Worm (Caenorhabditis elegans) whole organism, L1 larva: ENCODE data around the gene cdo-1.

Experiments
- C16A3.4 ChIP-seq: fragments of 150-350 bp; optimal IDR thresholded peaks from 2 replicates; lab custom pipeline; 2014; ENCODE audit warnings: missing biosample characterization, missing genetic modification characterization
- C34B4.2 ChIP-seq: sonication (generic microtip); optimal IDR thresholded peaks from 2 replicates; lab custom pipeline; 2017; ENCODE audit warnings: mild to moderate bottlenecking, missing genetic modification characterization, missing compliant biosample characterization
- aha-1 ChIP-seq: fragments of 150-350 bp; optimal IDR thresholded peaks from 2 replicates; lab custom pipeline; 2014; ENCODE audit warnings: missing biosample characterization, missing genetic modification characterization
- alr-1 ChIP-seq: fragments of 200-800 bp; sonication (Bioruptor generic); optimal IDR thresholded peaks from 2 replicates; lab custom pipeline; 2018; ENCODE audit warnings: borderline replicate concordance, mild to moderate bottlenecking, missing genetic modification characterization, missing compliant biosample characterization
- aly-2 ChIP-seq: fragments of 150-350 bp; optimal IDR thresholded peaks from 2 replicates; lab custom pipeline; 2014; ENCODE audit warnings: missing biosample characterization, missing genetic modification characterization
- ceh-63 ChIP-seq: fragments of 200-800 bp; sonication (Bioruptor generic); optimal IDR thresholded peaks from 2 replicates; lab custom pipeline; 2018; ENCODE audit warnings: mild to moderate bottlenecking, missing genetic modification characterization, missing compliant biosample characterization
- ceh-8 ChIP-seq: fragments of 200-800 bp; sonication (Bioruptor generic); optimal IDR thresholded peaks from 2 replicates; lab custom pipeline; 2018; ENCODE audit warnings: mild to moderate bottlenecking, missing genetic modification characterization, moderate library complexity, missing compliant biosample characterization
- ceh-82 ChIP-seq, 3 experiments: fragments of 150-350 bp in 1 of 3; sonication (generic microtip) in 2 of 3; optimal IDR thresholded peaks; 2 replicates each; lab custom pipeline; 2014 to 2017; ENCODE audit warnings: missing biosample characterization in 3 of 3, missing genetic modification characterization in 3 of 3
- ceh-90 ChIP-seq: sonication (generic microtip); optimal IDR thresholded peaks from 2 replicates; lab custom pipeline; 2016; ENCODE audit warnings: missing genetic modification characterization, missing compliant biosample characterization
- dsc-1 ChIP-seq: sonication (generic microtip); optimal IDR thresholded peaks from 2 replicates; lab custom pipeline; 2016; ENCODE audit warnings: mild to moderate bottlenecking, missing genetic modification characterization, missing compliant biosample characterization
- egl-13 ChIP-seq: sonication (generic microtip); optimal IDR thresholded peaks from 2 replicates; lab custom pipeline; 2016; ENCODE audit warnings: missing genotype, missing genetic modification reagents, missing genetic modification characterization, missing compliant biosample characterization
- fos-1 ChIP-seq: fragments of 150-350 bp; optimal IDR thresholded peaks from 2 replicates; lab custom pipeline; 2014; ENCODE audit warnings: missing biosample characterization, missing genetic modification characterization
- grh-1 ChIP-seq: fragments of 200-800 bp; sonication (Bioruptor generic); IDR thresholded peaks from 2 replicates; pipeline ENCODE4 v1.3.6; 2022; ENCODE audit warnings: missing genetic modification reagents, missing genetic modification characterization, missing compliant biosample characterization
- hlh-4 ChIP-seq: sonication (generic microtip); optimal IDR thresholded peaks from 2 replicates; lab custom pipeline; 2016; ENCODE audit warnings: mild to moderate bottlenecking, missing genetic modification characterization, missing compliant biosample characterization
- lin-13 ChIP-seq: fragments of 150-350 bp; optimal IDR thresholded peaks from 2 replicates; lab custom pipeline; 2014; ENCODE audit warnings: missing biosample characterization, missing genetic modification reagents, missing genetic modification characterization
- lin-14 ChIP-seq: fragments of 200-800 bp; sonication (Bioruptor generic); optimal IDR thresholded peaks from 2 replicates; lab custom pipeline; 2018; ENCODE audit warnings: mild to moderate bottlenecking, missing genetic modification characterization, moderate library complexity, missing compliant biosample characterization
- lin-35 ChIP-seq, 2 experiments: fragments of 150-350 bp; optimal IDR thresholded peaks; 2 replicates each; lab custom pipeline; 2014; ENCODE audit warnings: missing biosample characterization in 2 of 2, missing genetic modification characterization in 2 of 2, missing genetic modification reagents in 2 of 2
- lin-39 ChIP-seq: fragments of 150-350 bp; optimal IDR thresholded peaks from 2 replicates; lab custom pipeline; 2014; ENCODE audit warnings: missing biosample characterization, missing genetic modification reagents, missing genetic modification characterization
- mdl-1 ChIP-seq, 2 experiments: fragments of 150-350 bp; optimal IDR thresholded peaks; 2 replicates each; lab custom pipeline; 2014 to 2017; ENCODE audit warnings: missing biosample characterization in 2 of 2, missing genetic modification characterization in 2 of 2, inconsistent platforms in 1 of 2
- mep-1 ChIP-seq: fragments of 150-350 bp; optimal IDR thresholded peaks from 2 replicates; lab custom pipeline; 2014; ENCODE audit warnings: missing biosample characterization, missing genetic modification characterization
- nhr-28 ChIP-seq: fragments of 150-350 bp; optimal IDR thresholded peaks from 2 replicates; lab custom pipeline; 2014; ENCODE audit warnings: missing biosample characterization, missing genetic modification characterization
- nhr-47 ChIP-seq: sonication (generic microtip); optimal IDR thresholded peaks from 2 replicates; lab custom pipeline; 2016; ENCODE audit warnings: mild to moderate bottlenecking, missing genetic modification characterization, moderate library complexity, missing compliant biosample characterization
- nhr-71 ChIP-seq: sonication (generic microtip); optimal IDR thresholded peaks from 2 replicates; lab custom pipeline; 2016; ENCODE audit warnings: mild to moderate bottlenecking, missing genetic modification characterization, moderate library complexity, missing compliant biosample characterization
- nhr-85 ChIP-seq: sonication (generic microtip); peaks from one replicate; lab custom pipeline; 2016; ENCODE audit warnings: missing genetic modification characterization, inconsistent platforms, missing compliant biosample characterization
- nhr-90 ChIP-seq: sonication (generic microtip); optimal IDR thresholded peaks from 2 replicates; lab custom pipeline; 2016; ENCODE audit warnings: mild to moderate bottlenecking, missing genetic modification characterization, missing compliant biosample characterization; ENCODE audit not compliant: poor library complexity
- pag-3 ChIP-seq: sonication (generic microtip); optimal IDR thresholded peaks from 2 replicates; lab custom pipeline; 2017; ENCODE audit warnings: missing genetic modification characterization, mild to moderate bottlenecking, missing compliant biosample characterization, antibody characterized with exemption, borderline replicate concordance; ENCODE audit not compliant: insufficient read depth
- pax-3 ChIP-seq: fragments of 200-800 bp; sonication (Bioruptor generic); optimal IDR thresholded peaks from 2 replicates; lab custom pipeline; 2018; ENCODE audit warnings: mild to moderate bottlenecking, missing genetic modification characterization, moderate library complexity, missing compliant biosample characterization
- rnt-1 ChIP-seq: sonication (generic microtip); optimal IDR thresholded peaks from 2 replicates; lab custom pipeline; 2016; ENCODE audit warnings: mild to moderate bottlenecking, missing genetic modification characterization, moderate library complexity, missing compliant biosample characterization
- skn-1 ChIP-seq: fragments of 150-350 bp; optimal IDR thresholded peaks from 2 replicates; lab custom pipeline; 2014; ENCODE audit warnings: missing biosample characterization, missing genetic modification characterization
- snu-23 ChIP-seq: sonication (generic microtip); optimal IDR thresholded peaks from 2 replicates; lab custom pipeline; 2016; ENCODE audit warnings: missing genetic modification characterization, missing compliant biosample characterization
- sox-4 ChIP-seq: sonication (generic microtip); optimal IDR thresholded peaks from 2 replicates; lab custom pipeline; 2016; ENCODE audit warnings: missing genetic modification characterization, missing compliant biosample characterization
- sptf-1 ChIP-seq: fragments of 150-350 bp; optimal IDR thresholded peaks from 2 replicates; lab custom pipeline; 2014; ENCODE audit warnings: missing biosample characterization, missing genetic modification characterization
- tbx-2 ChIP-seq: sonication (generic microtip); optimal IDR thresholded peaks from 2 replicates; lab custom pipeline; 2016; ENCODE audit warnings: missing genetic modification characterization, missing compliant biosample characterization
- unc-130 ChIP-seq: fragments of 150-350 bp; optimal IDR thresholded peaks from 2 replicates; lab custom pipeline; 2017; ENCODE audit warnings: missing biosample characterization, missing genetic modification characterization, inconsistent platforms
- unc-30 ChIP-seq: sonication (generic microtip); optimal IDR thresholded peaks from 2 replicates; lab custom pipeline; 2017; ENCODE audit warnings: missing biosample characterization, missing genetic modification characterization
- unc-62 ChIP-seq: fragments of 150-350 bp; optimal IDR thresholded peaks from 2 replicates; lab custom pipeline; 2014; ENCODE audit warnings: missing biosample characterization, missing genetic modification reagents, missing genetic modification characterization
- unc-98 ChIP-seq: fragments of 200-800 bp; sonication (Bioruptor generic); IDR thresholded peaks from 2 replicates; pipeline ENCODE4 v1.3.6; 2022; ENCODE audit warnings: missing genetic modification characterization, missing compliant biosample characterization
- vab-15 ChIP-seq: sonication (generic microtip); optimal IDR thresholded peaks from 2 replicates; lab custom pipeline; 2017; ENCODE audit warnings: missing genotype, mild to moderate bottlenecking, missing genetic modification characterization, missing compliant biosample characterization
- xbp-1 ChIP-seq: sonication (generic microtip); optimal IDR thresholded peaks from 2 replicates; lab custom pipeline; 2016; ENCODE audit warnings: missing genetic modification characterization, missing compliant biosample characterization
- zag-1 ChIP-seq: fragments of 150-350 bp; optimal IDR thresholded peaks from 2 replicates; lab custom pipeline; 2014; ENCODE audit warnings: missing biosample characterization, missing genetic modification characterization
- zip-4 ChIP-seq: fragments of 200-800 bp; sonication (Bioruptor generic); optimal IDR thresholded peaks from 2 replicates; lab custom pipeline; 2018; ENCODE audit warnings: mild to moderate bottlenecking, missing genetic modification characterization, moderate library complexity, missing compliant biosample characterization
- ztf-4 ChIP-seq: fragments of 150-350 bp; optimal IDR thresholded peaks from 2 replicates; lab custom pipeline; 2014; ENCODE audit warnings: missing biosample characterization, missing genetic modification characterization

Gene cdo-1

DNA sequence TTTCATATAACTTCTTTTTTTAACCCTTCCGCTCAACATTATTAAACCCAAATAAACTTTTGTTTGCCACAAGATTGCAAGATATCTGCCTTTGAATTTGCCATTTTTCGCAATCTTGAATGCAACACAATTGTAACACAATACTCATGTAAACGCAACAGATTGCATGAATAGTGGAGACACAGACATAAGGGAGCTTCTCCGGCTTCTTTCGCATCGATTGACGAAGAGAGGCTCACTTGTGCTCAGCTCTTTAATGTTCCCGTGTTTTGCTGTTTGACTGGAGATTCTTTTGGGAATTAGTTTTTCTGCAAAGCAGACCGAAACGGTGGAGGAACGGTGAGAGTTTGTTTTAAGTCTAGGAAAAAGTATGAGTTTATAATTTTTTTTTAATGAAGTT lies 4.0 kb downstream of the cdo-1 start, which contains the start of gene F56F10.2 (continued):
- TF ChIP-seq fos-1 (tag; lab: Kevin White, UChicago) (no peak), ztf-4 (tag; lab: Kevin White, UChicago) (no peak), lin-14 (GFP tag; lab: Kevin White, UChicago) (peak; percentile 72), nhr-47 (peak; percentile 12), unc-30 (tag; lab: Kevin White, UChicago) (no peak), rnt-1 (tag; lab: Kevin White, UChicago) (no peak), tbx-2 (no peak), skn-1 (tag; lab: Kevin White, UChicago) (peak; percentile 44), pax-3 (tag; lab: Kevin White, UChicago) (no peak), zag-1 (tag; lab: Kevin White, UChicago) (no peak), ceh-8 (GFP tag; lab: Kevin White, UChicago) (no peak), lin-39 (tag; lab: Kevin White, UChicago) (no peak), snu-23 (GFP tag; lab: Kevin White, UChicago) (peak; percentile 3), unc-62 (no peak), unc-98 (no peak), nhr-28 (tag; lab: Kevin White, UChicago) (no peak), sptf-1 (tag; lab: Kevin White, UChicago) (no peak), dsc-1 (tag; lab: Kevin White, UChicago) (no peak), ceh-90 (no peak), lin-13 (no peak), C16A3.4 (no peak), zip-4 (GFP tag; lab: Kevin White, UChicago) (no peak), mep-1 (tag; lab: Kevin White, UChicago) (peak; percentile 5), ceh-82 (tag; optimal IDR thresholded peaks at IDR 0.05; lab: Kevin White, UChicago) (peak in 2 of 3 experiments; percentile 0 to 18), aha-1 (tag; lab: Kevin White, UChicago) (no peak)

DNA sequence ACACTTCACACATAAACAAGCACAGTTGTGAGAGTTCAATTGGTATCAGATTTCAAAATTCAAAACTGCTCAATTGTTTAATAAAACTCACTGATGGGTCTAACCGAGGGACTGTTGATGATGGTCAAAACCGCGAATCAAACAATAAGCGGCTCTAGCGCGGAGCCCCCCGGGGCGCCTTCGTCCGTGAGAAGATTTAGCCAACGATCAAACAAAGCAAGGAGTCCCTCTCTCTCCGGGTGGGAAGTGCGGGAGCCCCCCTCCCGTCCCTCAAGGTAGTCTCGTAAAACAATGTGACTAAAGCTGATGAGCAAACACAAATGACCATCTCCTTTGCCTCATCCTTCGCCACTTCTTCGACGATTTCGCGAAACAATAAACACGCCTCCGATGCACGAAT lies 5.7 kb downstream of the cdo-1 start:
- TF ChIP-seq vab-15 (tag; lab: Kevin White, UChicago) (no peak), C34B4.2 (tag; lab: Kevin White, UChicago) (no peak), nhr-71 (no peak), hlh-4 (tag; lab: Kevin White, UChicago) (no peak), grh-1 (no peak), skn-1 (tag; lab: Kevin White, UChicago) (no peak), mep-1 (tag; lab: Kevin White, UChicago) (no peak), nhr-47 (no peak), unc-130 (no peak), lin-35 (GFP tag; optimal IDR thresholded peaks at IDR 0.05; lab: Kevin White, UChicago) (no peak), nhr-85 (no peak), alr-1 (no peak), pag-3 (tag; lab: Kevin White, UChicago) (no peak), nhr-90 (tag; lab: Kevin White, UChicago) (no peak)

DNA sequence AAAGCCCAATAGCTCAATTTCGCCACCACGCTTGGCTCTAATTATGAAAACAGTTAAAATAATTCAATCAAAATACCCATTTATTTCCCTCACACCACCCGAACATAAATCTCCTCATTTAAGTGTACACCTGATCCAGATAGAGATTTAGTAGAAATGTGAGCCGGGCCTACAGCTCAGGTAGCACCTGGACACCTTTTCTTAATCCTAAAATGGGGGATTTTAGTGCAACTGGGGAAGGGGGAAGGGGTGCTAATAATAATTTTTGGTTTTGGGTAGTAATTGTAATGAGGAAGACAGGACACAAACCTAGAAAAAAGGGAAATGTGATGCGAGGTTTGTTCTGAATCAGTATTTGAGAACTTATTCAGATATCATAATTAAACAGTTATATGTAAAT lies 9.8 kb downstream of the cdo-1 start:
- no peak for TF ChIP-seq aly-2
- no peak for TF ChIP-seq mdl-1 (tag; optimal IDR thresholded peaks at IDR 0.05; lab: Kevin White, UChicago)
- TF ChIP-seq sox-4: no peak
- TF ChIP-seq lin-35 (GFP tag; optimal IDR thresholded peaks at IDR 0.05; lab: Kevin White, UChicago): no peak
- no peak for TF ChIP-seq hlh-4 (tag; lab: Kevin White, UChicago)
- TF ChIP-seq zip-4 (GFP tag; lab: Kevin White, UChicago): no peak
- no peak for TF ChIP-seq ceh-63 (GFP tag; lab: Kevin White, UChicago)
- TF ChIP-seq xbp-1 (tag; lab: Kevin White, UChicago): no peak
- no peak for TF ChIP-seq egl-13 (tag; lab: Kevin White, UChicago)
